Worm (Caenorhabditis elegans) whole organism, dauer: ENCODE measurements around the gene Y66D12A.16.

ENCODE experiments used
- unc-62 ChIP-seq: sonication (generic microtip); optimal IDR thresholded peaks from 2 replicates; lab custom pipeline; 2017; ENCODE audit warnings: missing biosample characterization, missing genetic modification reagents, missing genetic modification characterization

The Y66D12A.16 gene

ce11 chrIII:11565602-11566001 is 42.2 kb downstream of the Y66D12A.16 start, which contains the start of gene Y66D12A.10:
Gene Y66D12A.10, plus strand, starts transcription at chrIII:11565874.
- no peak for TF ChIP-seq unc-62 (GFP tag; lab: Kevin White, UChicago)

- TF ChIP-seq unc-62 (GFP tag; lab: Kevin White, UChicago), result no peak
These were observed 44.5 kb downstream of the Y66D12A.16 start, which contains the start of gene psme-3 for ce11 chrIII:11567837-11568236. Gene psme-3, plus strand, starts transcription at chrIII:11568137.

- TF ChIP-seq unc-62 (GFP tag; lab: Kevin White, UChicago), result no peak
These were observed 50.6 kb downstream of the Y66D12A.16 start, which contains the start of gene Y66D12A.8 for ce11 chrIII:11573921-11574320. Gene Y66D12A.8, plus strand, starts transcription at chrIII:11574221.
